Worm (Caenorhabditis elegans) whole organism, L2 larva: ENCODE results near the gene pars-1.

ENCODE experiments used
- R02D3.7 ChIP-seq: fragments of 150-350 bp; optimal IDR thresholded peaks from 2 replicates; lab custom pipeline; 2014; ENCODE audit warnings: missing biosample characterization, missing genetic modification characterization
- aly-2 ChIP-seq: fragments of 150-350 bp; optimal IDR thresholded peaks from 2 replicates; lab custom pipeline; 2014; ENCODE audit warnings: missing biosample characterization, missing genetic modification characterization
- ama-1 ChIP-seq: fragments of 150-350 bp; optimal IDR thresholded peaks from 2 replicates; lab custom pipeline; 2018; ENCODE audit warnings: inconsistent platforms
- blmp-1 ChIP-seq: sonication (generic microtip); optimal IDR thresholded peaks from 2 replicates; lab custom pipeline; 2017; ENCODE audit warnings: missing genetic modification characterization, mild to moderate bottlenecking, missing compliant biosample characterization, antibody characterized with exemption, moderate library complexity; ENCODE audit not compliant: insufficient read depth
- lin-11 ChIP-seq: fragments of 150-350 bp; sonication (generic microtip); optimal IDR thresholded peaks from 2 replicates; lab custom pipeline; 2014; ENCODE audit warnings: missing biosample characterization, missing genetic modification characterization, inconsistent platforms, mixed read lengths
- lin-39 ChIP-seq: fragments of 150-350 bp; optimal IDR thresholded peaks from 2 replicates; lab custom pipeline; 2014; ENCODE audit warnings: missing biosample characterization, missing genetic modification reagents, missing genetic modification characterization
- nhr-11 ChIP-seq: fragments of 150-350 bp; optimal IDR thresholded peaks from 2 replicates; lab custom pipeline; 2014; ENCODE audit warnings: missing biosample characterization, missing genetic modification characterization
- nhr-21 ChIP-seq: fragments of 150-350 bp; optimal IDR thresholded peaks from 2 replicates; lab custom pipeline; 2014; ENCODE audit warnings: missing biosample characterization, missing genetic modification characterization
- nhr-25 ChIP-seq: fragments of 150-350 bp; sonication (generic microtip); optimal IDR thresholded peaks from 3 replicates; lab custom pipeline; 2014; ENCODE audit warnings: missing biosample characterization, missing genetic modification characterization
- nhr-77 ChIP-seq: fragments of 150-350 bp; optimal IDR thresholded peaks from 2 replicates; lab custom pipeline; 2014; ENCODE audit warnings: missing biosample characterization, missing genetic modification characterization
- snpc-4 ChIP-seq: fragments of 150-350 bp; optimal IDR thresholded peaks from 2 replicates; lab custom pipeline; 2014; ENCODE audit warnings: missing biosample characterization, missing genetic modification characterization
- unc-55 ChIP-seq: fragments of 150-350 bp; sonication (generic microtip); optimal IDR thresholded peaks from 3 replicates; lab custom pipeline; 2014; ENCODE audit warnings: missing biosample characterization, missing genetic modification reagents, missing genetic modification characterization
- ztf-11 ChIP-seq: sonication (generic microtip); optimal IDR thresholded peaks from 2 replicates; lab custom pipeline; 2017; ENCODE audit warnings: missing biosample characterization, missing genetic modification characterization

DNA sequence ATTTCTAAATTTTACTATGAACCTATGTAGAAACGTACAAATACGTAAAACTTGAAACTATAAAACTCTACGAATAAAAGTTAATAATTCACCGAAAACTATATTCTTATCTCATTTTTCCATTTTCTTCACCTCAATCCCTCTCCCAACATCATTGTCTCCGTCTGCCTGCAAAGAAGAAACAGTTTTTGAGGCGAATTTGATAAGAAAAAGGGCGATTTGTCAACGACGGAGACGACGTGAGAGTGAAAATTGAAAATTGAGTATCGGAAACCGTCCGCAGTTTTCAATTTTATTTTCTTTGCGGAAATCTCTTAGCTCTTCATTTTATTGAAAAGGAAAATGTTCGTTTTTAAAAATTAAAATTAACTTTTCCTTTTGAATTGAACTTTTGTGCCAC is 26.8 kb upstream of the pars-1 start:
- TF ChIP-seq nhr-21 (no peak), blmp-1 (tag; lab: Kevin White, UChicago) (no peak), nhr-25 (tag; lab: Kevin White, UChicago) (no peak), ztf-11 (tag; lab: Kevin White, UChicago) (no peak), R02D3.7 (tag; lab: Kevin White, UChicago) (no peak), aly-2 (no peak), lin-11 (tag; lab: Kevin White, UChicago) (no peak), ama-1 (lab: Kevin White, UChicago) (no peak), lin-39 (tag; lab: Kevin White, UChicago) (no peak), nhr-77 (tag; lab: Kevin White, UChicago) (no peak), unc-55 (GFP tag; lab: Kevin White, UChicago) (no peak), nhr-11 (tag; lab: Kevin White, UChicago) (no peak), snpc-4 (tag; lab: Kevin White, UChicago) (no peak)
